Fruit fly (Drosophila melanogaster) whole organism, adult: ENCODE measurements around the gene CG9029.

Source experiments
- CG12768 ChIP-seq: fragments of 200-800 bp; sonication (Bioruptor generic); optimal IDR thresholded peaks from 2 replicates; lab custom pipeline; 2017; ENCODE audit warnings: missing biosample characterization, missing genetic modification characterization, mild to moderate bottlenecking, moderate library complexity, missing genetic modification reagents
- CG14711 ChIP-seq: fragments of 200-800 bp; sonication (Bioruptor generic); optimal IDR thresholded peaks from 2 replicates; lab custom pipeline; 2018; ENCODE audit warnings: missing biosample characterization, mild to moderate bottlenecking, missing genetic modification characterization, moderate library complexity
- CG1620 ChIP-seq: fragments of 200-800 bp; sonication (Bioruptor generic); optimal IDR thresholded peaks from 2 replicates; lab custom pipeline; 2016; ENCODE audit warnings: missing biosample characterization, missing genetic modification characterization
- CG33017 ChIP-seq: fragments of 200-800 bp; sonication (Bioruptor generic); optimal IDR thresholded peaks from 2 replicates; lab custom pipeline; 2018; ENCODE audit warnings: missing biosample characterization, mild to moderate bottlenecking, missing genetic modification characterization, moderate library complexity
- CG7101 ChIP-seq: fragments of 200-800 bp; sonication (Bioruptor generic); optimal IDR thresholded peaks from 2 replicates; lab custom pipeline; 2018; ENCODE audit warnings: missing biosample characterization, mild to moderate bottlenecking, missing genetic modification characterization, moderate library complexity
- Crg-1 ChIP-seq: fragments of 200-800 bp; sonication (Bioruptor generic); optimal IDR thresholded peaks from 2 replicates; lab custom pipeline; 2016; ENCODE audit warnings: missing biosample characterization, missing genetic modification characterization
- Mnt ChIP-seq: fragments of 200-800 bp; sonication (Bioruptor generic); optimal IDR thresholded peaks from 2 replicates; lab custom pipeline; 2016; ENCODE audit warnings: missing biosample characterization, mild to moderate bottlenecking, missing genetic modification characterization
- kay ChIP-seq: fragments of 200-800 bp; sonication (Bioruptor generic); peaks from one replicate; lab custom pipeline; 2016; ENCODE audit warnings: missing biosample characterization, missing genetic modification characterization, borderline replicate concordance
- ovo ChIP-seq: fragments of 200-800 bp; sonication (Bioruptor generic); optimal IDR thresholded peaks from 2 replicates; lab custom pipeline; 2016; ENCODE audit warnings: missing biosample characterization, missing genetic modification characterization
- pad ChIP-seq: fragments of 200-800 bp; sonication (Bioruptor generic); optimal IDR thresholded peaks from 3 replicates; lab custom pipeline; 2017; ENCODE audit warnings: missing biosample characterization, missing genetic modification characterization, mild to moderate bottlenecking, moderate library complexity, missing genetic modification reagents

dm6 chr2L:5902898-5903297 is 17.1 kb downstream of the CG9029 start:
- TF ChIP-seq CG14711 (tag; lab: Kevin White, UChicago): no peak
- TF ChIP-seq CG12768 (GFP tag; lab: Kevin White, UChicago): no peak
- TF ChIP-seq Mnt: no peak
- no peak for TF ChIP-seq CG7101 (tag; lab: Kevin White, UChicago)
- TF ChIP-seq kay: no peak
- TF ChIP-seq ovo (GFP tag; lab: Kevin White, UChicago): no peak
- no peak for TF ChIP-seq Crg-1
- TF ChIP-seq CG33017 (tag; lab: Kevin White, UChicago): no peak
- no peak for TF ChIP-seq pad
- TF ChIP-seq CG1620: no peak
